Worm (Caenorhabditis elegans) whole organism, young adult: ENCODE data around the gene rev-3.

Source experiments
- C06A6.2 ChIP-seq: fragments of 200-800 bp; sonication (Bioruptor generic); conservative IDR thresholded peaks from 2 replicates; pipeline ENCODE4 v1.3.6; 2022; ENCODE audit warnings: missing genetic modification characterization, missing compliant biosample characterization
- dox-1 ChIP-seq: fragments of 200-800 bp; sonication (Bioruptor generic); IDR thresholded peaks from 2 replicates; pipeline ENCODE4 v1.3.6; 2022; ENCODE audit warnings: missing genetic modification reagents, missing genetic modification characterization, missing compliant biosample characterization

DNA sequence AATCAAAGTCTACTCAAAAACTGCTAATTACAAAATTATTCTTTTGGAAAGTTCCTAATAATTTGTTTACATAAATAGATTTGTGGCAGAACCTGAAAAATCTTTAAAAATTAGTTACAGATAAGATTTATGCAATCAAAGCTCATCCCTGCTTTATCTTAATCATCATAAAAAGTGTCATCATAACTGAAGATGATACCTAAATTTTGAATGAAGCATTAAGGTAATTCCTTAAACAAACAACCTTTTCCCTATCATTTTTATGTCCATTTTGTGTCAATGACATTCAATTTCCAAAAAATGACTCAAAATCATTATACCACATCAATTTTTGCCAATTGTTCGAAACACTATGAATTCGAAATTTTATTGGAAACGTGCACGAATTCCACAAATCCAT lies 52.7 kb downstream of the rev-3 start, which contains the start of gene B0244.6:
- TF ChIP-seq dox-1 (no peak), C06A6.2 (GFP tag; lab: Robert Waterston, UW) (no peak)
